Worm (Caenorhabditis elegans): ENCODE data around the gene eri-12.

The eri-12 gene

DNA sequence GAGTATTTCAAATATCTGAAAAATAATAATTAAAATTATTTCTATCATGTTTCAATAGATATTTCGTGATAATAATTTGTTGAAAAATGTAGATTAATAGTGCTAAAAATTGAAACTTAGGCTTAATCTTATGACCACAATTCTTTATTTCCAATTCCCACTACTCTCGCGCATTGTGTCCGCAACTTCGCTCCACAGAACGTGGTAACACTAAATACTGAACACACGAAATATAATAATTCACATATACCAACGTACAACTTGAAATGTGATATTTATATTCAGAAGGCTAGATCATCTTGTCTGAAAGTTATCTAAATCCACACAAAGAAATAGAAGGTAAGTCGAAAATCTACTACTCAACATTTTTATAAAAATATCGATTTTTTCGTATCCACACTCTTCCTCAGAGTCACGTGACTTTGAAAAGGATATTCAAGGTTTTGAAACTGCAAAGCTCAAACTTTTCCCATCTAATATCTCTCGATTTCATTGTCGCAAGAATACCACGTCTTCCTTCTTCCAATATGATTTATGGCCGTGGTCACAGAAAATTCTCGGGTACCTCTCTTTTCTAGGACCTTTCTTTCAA, at the start of gene eri-12:
TSS of gene eri-12 (plus strand) at position 197 of the 592 bp plus-strand sequence.
- TF ChIP-seq unc-62 (GFP tag; optimal IDR thresholded peaks at IDR 0.05) (peak; percentile 73), flh-1 (GFP tag; optimal IDR thresholded peaks at IDR 0.05) (no peak), bed-3 (GFP tag; optimal IDR thresholded peaks at IDR 0.05) (no peak)

DNA sequence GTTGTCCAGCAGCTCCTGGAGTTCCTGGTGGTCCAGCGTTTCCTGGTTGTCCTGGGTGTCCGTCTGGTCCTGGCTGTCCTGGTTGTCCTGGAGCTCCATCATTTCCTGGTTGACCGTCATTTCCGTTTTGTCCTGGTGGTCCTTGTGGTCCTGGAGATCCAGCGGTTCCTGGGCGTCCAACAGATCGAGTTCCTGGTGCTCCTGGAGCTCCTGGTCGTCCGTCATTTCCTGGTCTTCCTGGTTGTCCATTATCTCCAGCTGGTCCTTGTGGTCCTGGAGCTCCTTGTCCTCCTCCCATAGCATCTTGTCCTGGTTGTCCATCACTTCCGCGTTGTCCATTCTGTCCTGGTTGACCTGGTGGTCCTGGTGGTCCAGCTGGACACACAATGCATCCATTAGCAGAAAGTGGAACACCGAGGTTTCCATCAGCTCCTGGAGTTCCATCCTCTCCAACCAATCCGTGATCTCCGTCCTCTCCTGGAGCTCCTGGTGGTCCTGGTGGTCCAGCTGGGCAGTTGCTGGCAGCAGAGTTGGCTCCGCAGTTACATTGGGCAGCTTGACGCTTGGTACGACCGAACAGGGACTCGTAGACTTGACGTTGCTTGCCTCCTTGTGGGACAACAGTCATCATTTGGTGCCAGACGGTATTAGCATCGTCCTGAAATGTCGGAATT, 47.5 kb upstream of the eri-12 start:
- TF ChIP-seq lsy-2 (tag; optimal IDR thresholded peaks at IDR 0.05): no peak
- no peak for TF ChIP-seq pha-4 (tag; optimal IDR thresholded peaks at IDR 0.05)
- TF ChIP-seq ztf-11 (tag; optimal IDR thresholded peaks at IDR 0.05): no peak
- TF ChIP-seq hlh-1 (tag; optimal IDR thresholded peaks at IDR 0.05): no peak
- TF ChIP-seq tbx-8 (GFP tag; optimal IDR thresholded peaks at IDR 0.05): no peak
- TF ChIP-seq elt-1 (tag; optimal IDR thresholded peaks at IDR 0.05; ENCODE audit: borderline replicate concordance, insufficient read depth): no peak
- no peak for TF ChIP-seq nhr-76 (tag; optimal IDR thresholded peaks at IDR 0.05)
- TF ChIP-seq bed-3 (GFP tag; optimal IDR thresholded peaks at IDR 0.05): no peak
- TF ChIP-seq nhr-28 (tag; optimal IDR thresholded peaks at IDR 0.05): no peak
- TF ChIP-seq nhr-2 (tag; optimal IDR thresholded peaks at IDR 0.05): no peak
- no peak for TF ChIP-seq mls-2 (tag; optimal IDR thresholded peaks at IDR 0.05)
- no peak for TF ChIP-seq mab-5 (tag; optimal IDR thresholded peaks at IDR 0.05)
- TF ChIP-seq elt-3 (tag; optimal IDR thresholded peaks at IDR 0.05): no peak
- TF ChIP-seq M03D4.4 (tag; optimal IDR thresholded peaks at IDR 0.05): no peak
- no peak for TF ChIP-seq lin-13 (tag; optimal IDR thresholded peaks at IDR 0.05)
- no peak for TF ChIP-seq unc-62 (GFP tag; optimal IDR thresholded peaks at IDR 0.05)
- no peak for TF ChIP-seq ceh-83 (GFP tag; optimal IDR thresholded peaks at IDR 0.05)
- TF ChIP-seq unc-120 (tag; optimal IDR thresholded peaks at IDR 0.05; ENCODE audit: poor library complexity, severe bottlenecking): no peak
- TF ChIP-seq nhr-237 (tag; optimal IDR thresholded peaks at IDR 0.05): no peak

DNA sequence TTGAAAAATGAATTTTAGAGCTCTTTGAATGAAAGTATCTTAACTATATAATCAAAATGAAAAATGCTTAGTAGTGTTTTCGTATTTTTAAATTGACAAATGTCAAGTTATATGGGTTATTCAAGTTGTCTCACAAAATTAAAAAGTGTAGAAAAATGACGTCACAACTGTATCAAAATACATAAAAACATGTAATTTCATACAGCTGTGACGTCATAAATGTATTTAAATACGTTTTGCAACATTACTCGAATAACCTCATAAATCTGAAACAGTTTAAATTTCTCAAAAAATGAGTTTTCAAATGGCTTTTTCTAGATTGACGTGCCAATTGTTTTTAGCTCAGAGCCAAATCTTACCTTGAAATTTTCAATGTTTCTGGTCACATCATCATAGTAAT, 46.9 kb upstream of the eri-12 start:
- TF ChIP-seq pha-4 (tag; optimal IDR thresholded peaks at IDR 0.05) (no peak), hlh-1 (tag; optimal IDR thresholded peaks at IDR 0.05) (no peak), elt-3 (tag; optimal IDR thresholded peaks at IDR 0.05) (no peak), ham-2 (GFP tag; optimal IDR thresholded peaks at IDR 0.05) (no peak), flh-1 (GFP tag; optimal IDR thresholded peaks at IDR 0.05) (no peak), zip-8 (tag; optimal IDR thresholded peaks at IDR 0.05) (peak; percentile 98), lin-13 (tag; optimal IDR thresholded peaks at IDR 0.05) (no peak)

DNA sequence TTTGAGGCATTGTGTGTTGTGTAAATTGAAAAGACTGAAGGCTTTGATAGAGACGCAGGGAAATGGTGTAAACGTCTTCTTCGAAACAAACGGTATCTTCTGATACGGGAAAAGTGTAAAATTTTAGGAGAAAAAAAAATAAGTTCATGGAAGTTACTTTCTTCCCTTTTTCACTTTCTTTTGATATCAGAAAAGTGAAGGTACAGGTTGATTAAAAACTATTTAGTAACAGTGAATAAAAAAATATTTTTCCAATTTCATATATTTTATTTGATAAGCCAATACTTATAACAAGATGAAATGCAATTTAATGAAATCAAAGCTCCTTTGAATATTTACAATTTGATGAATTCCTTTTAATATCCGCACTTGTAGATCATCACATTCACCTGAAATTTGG, 46.3 kb upstream of the eri-12 start, which contains the start of gene col-129:
TSS of gene col-129 (minus strand) at position 101 of the 400 bp plus-strand sequence.
- TF ChIP-seq nhr-12 (tag; optimal IDR thresholded peaks at IDR 0.05) (no peak), unc-62 (GFP tag; optimal IDR thresholded peaks at IDR 0.05) (no peak), ztf-11 (tag; optimal IDR thresholded peaks at IDR 0.05) (no peak), flh-1 (GFP tag; optimal IDR thresholded peaks at IDR 0.05) (no peak), lsy-2 (tag; optimal IDR thresholded peaks at IDR 0.05) (no peak), hlh-1 (tag; optimal IDR thresholded peaks at IDR 0.05) (no peak), ceh-39 (tag; optimal IDR thresholded peaks at IDR 0.05) (no peak), elt-1 (tag; optimal IDR thresholded peaks at IDR 0.05; ENCODE audit: borderline replicate concordance, insufficient read depth) (no peak)

DNA sequence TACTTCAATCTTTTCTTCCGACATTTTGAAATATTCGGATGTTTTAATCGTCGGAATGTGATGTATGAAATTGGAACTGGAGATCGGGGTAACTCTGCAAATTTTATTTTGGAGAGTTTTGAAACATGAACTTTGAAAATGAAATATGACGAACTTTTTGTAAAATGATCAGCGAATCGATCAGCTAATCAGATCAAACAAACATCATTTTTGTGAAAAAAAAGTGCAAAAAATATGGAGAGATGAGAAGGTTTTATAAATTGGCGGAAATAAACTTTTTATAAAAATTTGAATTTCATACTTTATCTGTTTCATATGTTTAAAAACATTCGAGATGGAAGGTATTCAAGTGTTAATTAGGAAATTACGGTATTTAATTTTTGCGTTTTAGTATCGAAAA, 45.2 kb upstream of the eri-12 start, which contains the start of gene dlc-2:
TSS of gene dlc-2 (minus strand) at position 101 of the 400 bp plus-strand sequence.
- no peak for TF ChIP-seq blmp-1 (tag; optimal IDR thresholded peaks at IDR 0.05)
- TF ChIP-seq drap-1 (GFP tag; optimal IDR thresholded peaks at IDR 0.05): no peak
- TF ChIP-seq ztf-11 (tag; optimal IDR thresholded peaks at IDR 0.05): no peak

DNA sequence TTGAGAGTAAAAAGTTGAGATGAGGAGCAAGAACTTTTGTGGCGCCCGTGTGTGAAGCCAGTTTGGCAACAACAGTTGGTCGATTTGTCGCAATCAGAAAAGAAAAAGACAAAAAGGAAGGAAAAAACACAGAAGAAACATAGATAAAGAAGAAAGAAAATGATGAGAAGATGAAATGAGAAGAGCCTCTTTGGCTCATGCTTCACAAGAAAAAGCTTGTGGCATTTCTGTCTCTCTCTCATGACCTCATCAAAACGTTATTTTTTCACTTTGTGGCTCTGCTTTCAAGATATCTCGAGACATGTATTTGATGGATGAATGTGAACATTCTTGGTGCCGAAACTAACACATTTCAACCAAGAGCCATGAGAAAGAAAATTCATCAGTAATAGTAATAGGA, 43.6 kb upstream of the eri-12 start:
- TF ChIP-seq ces-1 (GFP tag; optimal IDR thresholded peaks at IDR 0.05) (no peak), hlh-1 (tag; optimal IDR thresholded peaks at IDR 0.05) (peak; percentile 23), unc-120 (tag; optimal IDR thresholded peaks at IDR 0.05; ENCODE audit: poor library complexity, severe bottlenecking) (peak; percentile 43)

All from whole organism, mixed stage, embryonic.